Fruit fly (Drosophila melanogaster): ENCODE measurements around the gene CG5863.

dm6 chr3R:17413601-17414000 is 2.7 kb downstream of the CG5863 start, which contains the start of gene CG42822:
- TF ChIP-seq Snoo (tag; optimal IDR thresholded peaks at IDR 0.05) (no peak), CG34367 (tag; optimal IDR thresholded peaks at IDR 0.05) (no peak), rn (GFP tag; IDR thresholded peaks at IDR 0.05) (no peak), fd96Ca (GFP tag; IDR thresholded peaks at IDR 0.05) (no peak), CG10348 (GFP tag; IDR thresholded peaks at IDR 0.05) (no peak), CG13204 (GFP tag; optimal IDR thresholded peaks at IDR 0.05) (no peak), CG12605 (GFP tag; IDR thresholded peaks at IDR 0.05) (no peak), Pif1A (GFP tag; optimal IDR thresholded peaks at IDR 0.05) (no peak), CG17806 (tag; optimal IDR thresholded peaks at IDR 0.05) (no peak), CG8159 (tag; optimal IDR thresholded peaks at IDR 0.05) (no peak), EcR (GFP tag; optimal IDR thresholded peaks at IDR 0.05) (no peak)

All from whole organism, pupa.